Fruit fly (Drosophila melanogaster) whole organism, embryonic: Measurements from ENCODE around the gene Cyp9f2.

Experiments used
- BtbVII ChIP-seq: fragments of 200-800 bp; sonication (Bioruptor generic); optimal IDR thresholded peaks from 3 replicates; lab custom pipeline; 2017; ENCODE audit warnings: missing biosample characterization, mild to moderate bottlenecking, missing genetic modification characterization
- CG18011 ChIP-seq: fragments of 200-800 bp; sonication (Bioruptor generic); optimal IDR thresholded peaks from 2 replicates; lab custom pipeline; 2017; ENCODE audit warnings: missing biosample characterization, missing genetic modification characterization, mild to moderate bottlenecking, moderate library complexity, missing genotype
- CG3065 ChIP-seq: fragments of 200-800 bp; sonication (Bioruptor generic); optimal IDR thresholded peaks from 2 replicates; lab custom pipeline; 2016; ENCODE audit warnings: missing biosample characterization, missing genetic modification characterization
- CG7556 ChIP-seq: fragments of 200-800 bp; sonication (Bioruptor generic); optimal IDR thresholded peaks from 2 replicates; lab custom pipeline; 2017; ENCODE audit warnings: missing biosample characterization, mild to moderate bottlenecking, missing genetic modification characterization
- Fer3 ChIP-seq: fragments of 200-800 bp; sonication (Bioruptor generic); optimal IDR thresholded peaks from 2 replicates; lab custom pipeline; 2018; ENCODE audit warnings: missing biosample characterization, mild to moderate bottlenecking, missing genetic modification characterization, moderate library complexity
- Nf-YA ChIP-seq: fragments of 200-800 bp; sonication (Bioruptor generic); IDR thresholded peaks from 2 replicates; pipeline ENCODE4 v1.3.6; 2022; ENCODE audit warnings: missing biosample characterization, missing genetic modification characterization
- ranshi ChIP-seq: fragments of 200-800 bp; sonication (Bioruptor generic); IDR thresholded peaks from 2 replicates; pipeline ENCODE4 v1.3.6; 2022; ENCODE audit warnings: missing biosample characterization, missing genetic modification characterization
- repo ChIP-seq: fragments of 200-800 bp; sonication (Bioruptor generic); optimal IDR thresholded peaks from 2 replicates; lab custom pipeline; 2016; ENCODE audit warnings: missing biosample characterization, missing genetic modification characterization
- tna ChIP-seq: fragments of 200-800 bp; sonication (Bioruptor generic); IDR thresholded peaks from 2 replicates; pipeline ENCODE4 v1.3.6; 2022; ENCODE audit warnings: missing biosample characterization, missing genetic modification characterization; ENCODE audit not compliant: partially characterized antibody
- tx ChIP-seq: fragments of 200-800 bp; sonication (Bioruptor generic); optimal IDR thresholded peaks from 2 replicates; lab custom pipeline; 2016; ENCODE audit warnings: missing biosample characterization, missing genetic modification characterization

DNA sequence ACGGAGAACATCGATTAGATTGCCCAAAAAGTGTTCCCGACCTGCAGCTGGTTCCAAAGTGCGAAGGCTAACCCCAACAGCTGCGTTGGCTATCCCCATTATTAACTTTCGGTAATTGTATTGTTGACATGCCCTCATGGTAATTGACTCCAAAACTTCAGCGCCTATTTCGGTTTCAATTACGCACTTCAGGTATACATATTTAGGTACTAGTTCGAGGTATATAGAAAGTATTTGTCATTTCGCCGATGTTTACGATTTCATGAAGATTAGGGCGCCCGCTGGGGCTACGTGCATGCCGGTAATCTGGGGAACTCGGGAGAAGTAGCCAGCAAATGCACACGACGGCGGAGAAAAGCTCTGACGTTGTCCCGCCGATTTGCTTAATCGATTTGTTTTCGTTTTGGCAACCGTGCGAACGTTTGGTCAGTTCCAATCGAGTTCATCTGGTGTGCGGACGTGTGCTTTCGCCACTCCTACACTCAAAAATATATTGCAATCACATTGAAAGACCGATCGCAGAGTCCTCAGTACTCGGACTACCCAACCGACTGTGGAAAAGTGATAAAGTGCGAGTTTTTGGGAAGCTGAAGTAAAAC, 35.3 kb upstream of the Cyp9f2 start:
- TF ChIP-seq Fer3 (tag; lab: Kevin White, UChicago) (no peak), tna (GFP tag; lab: Robert Waterston, UW) (no peak), BtbVII (no peak), repo (GFP tag; lab: Kevin White, UChicago) (no peak), CG18011 (GFP tag; lab: Kevin White, UChicago) (no peak), CG7556 (GFP tag; lab: Kevin White, UChicago) (no peak), Nf-YA (GFP tag; lab: Robert Waterston, UW) (no peak), ranshi (GFP tag; lab: Robert Waterston, UW) (no peak), CG3065 (GFP tag; lab: Kevin White, UChicago) (no peak), tx (GFP tag; lab: Kevin White, UChicago) (no peak)
